Worm (Caenorhabditis elegans) whole organism, young adult: ENCODE results near the gene srd-43.

Experiments used
- B0019.2 ChIP-seq: fragments of 200-800 bp; sonication (Bioruptor generic); conservative IDR thresholded peaks from 2 replicates; pipeline ENCODE4 v1.3.6; 2022; ENCODE audit warnings: missing genetic modification reagents, missing genetic modification characterization, missing compliant biosample characterization
- B0336.3 ChIP-seq: fragments of 200-800 bp; sonication (Bioruptor generic); IDR thresholded peaks from 2 replicates; pipeline ENCODE4 v1.3.6; 2022; ENCODE audit warnings: missing genetic modification characterization, missing compliant biosample characterization
- C06A6.2 ChIP-seq: fragments of 200-800 bp; sonication (Bioruptor generic); conservative IDR thresholded peaks from 2 replicates; pipeline ENCODE4 v1.3.6; 2022; ENCODE audit warnings: missing genetic modification characterization, missing compliant biosample characterization
- F22D6.2 ChIP-seq: sonication (generic microtip); optimal IDR thresholded peaks from 2 replicates; lab custom pipeline; 2016; ENCODE audit warnings: mild to moderate bottlenecking, missing genetic modification characterization, missing compliant biosample characterization
- F39B2.1 ChIP-seq: fragments of 200-800 bp; sonication (Bioruptor generic); IDR thresholded peaks from 2 replicates; pipeline ENCODE4 v1.3.6; 2022; ENCODE audit warnings: missing genetic modification reagents, missing genetic modification characterization, missing compliant biosample characterization
- F52B5.7 ChIP-seq: sonication (generic microtip); optimal IDR thresholded peaks from 2 replicates; lab custom pipeline; 2016; ENCODE audit warnings: mild to moderate bottlenecking, missing genetic modification characterization, missing compliant biosample characterization
- F57A8.1 ChIP-seq: fragments of 200-800 bp; sonication (Bioruptor generic); optimal IDR thresholded peaks from 2 replicates; lab custom pipeline; 2018; ENCODE audit warnings: mild to moderate bottlenecking, missing genetic modification characterization, moderate library complexity, missing compliant biosample characterization
- K11D2.4 ChIP-seq: fragments of 200-800 bp; sonication (Bioruptor generic); IDR thresholded peaks from 2 replicates; pipeline ENCODE4 v1.3.6; 2022; ENCODE audit warnings: missing genetic modification reagents, missing genetic modification characterization, missing compliant biosample characterization
- K12H6.12 ChIP-seq: fragments of 200-800 bp; sonication (Bioruptor generic); optimal IDR thresholded peaks from 2 replicates; lab custom pipeline; 2018; ENCODE audit warnings: mild to moderate bottlenecking, missing genetic modification characterization, missing compliant biosample characterization
- T26A5.8 ChIP-seq: sonication (generic microtip); optimal IDR thresholded peaks from 2 replicates; lab custom pipeline; 2016; ENCODE audit warnings: missing genetic modification characterization, missing compliant biosample characterization
- Y56A3A.18 ChIP-seq: fragments of 200-800 bp; sonication (Bioruptor generic); IDR thresholded peaks from 2 replicates; pipeline ENCODE4 v1.3.6; 2022; ENCODE audit warnings: missing genetic modification reagents, missing genetic modification characterization, missing compliant biosample characterization
- ZK185.1 ChIP-seq: sonication (generic microtip); optimal IDR thresholded peaks from 2 replicates; lab custom pipeline; 2016; ENCODE audit warnings: mild to moderate bottlenecking, missing genetic modification characterization, missing compliant biosample characterization; ENCODE audit not compliant: poor library complexity, severe bottlenecking
- ama-1 ChIP-seq, 3 experiments: fragments of 150-350 bp in 1 of 3; sonication (generic microtip) in 2 of 3; optimal IDR thresholded peaks; 2 replicates each; lab custom pipeline; 2014 to 2018; ENCODE audit warnings: missing biosample characterization in 2 of 3, missing genetic modification characterization in 2 of 3, missing genetic modification reagents in 2 of 3
- attf-6 ChIP-seq: fragments of 200-800 bp; sonication (Bioruptor generic); IDR thresholded peaks from 2 replicates; pipeline ENCODE4 v1.3.6; 2022; ENCODE audit warnings: missing genetic modification reagents, missing genetic modification characterization, missing compliant biosample characterization
- bed-1 ChIP-seq: fragments of 200-800 bp; sonication (Bioruptor generic); IDR thresholded peaks from 2 replicates; pipeline ENCODE4 v1.3.6; 2022; ENCODE audit warnings: missing genetic modification reagents, missing genetic modification characterization, missing compliant biosample characterization
- ccch-3 ChIP-seq: fragments of 200-800 bp; sonication (Bioruptor generic); optimal IDR thresholded peaks from 2 replicates; lab custom pipeline; 2018; ENCODE audit warnings: mild to moderate bottlenecking, missing genetic modification characterization, missing compliant biosample characterization
- cebp-1 ChIP-seq, 2 experiments: fragments of 200-800 bp in 1 of 2; sonication (Bioruptor generic) in 1 of 2; sonication (generic microtip) in 1 of 2; IDR thresholded peaks in 1 of 2; optimal IDR thresholded peaks in 1 of 2; 2 replicates each; pipeline versions ENCODE4 v1.3.6 to Lab custom; 2017 to 2022; ENCODE audit warnings: missing compliant biosample characterization in 2 of 2, missing genetic modification characterization in 2 of 2, mild to moderate bottlenecking in 1 of 2, missing genetic modification reagents in 1 of 2, moderate library complexity in 1 of 2
- cebp-2 ChIP-seq: fragments of 200-800 bp; sonication (Bioruptor generic); IDR thresholded peaks from 2 replicates; pipeline ENCODE4 v1.3.6; 2022; ENCODE audit warnings: missing genetic modification characterization, missing compliant biosample characterization
- ceh-27 ChIP-seq: fragments of 200-800 bp; sonication (Bioruptor generic); optimal IDR thresholded peaks from 2 replicates; lab custom pipeline; 2018; ENCODE audit warnings: mild to moderate bottlenecking, missing genetic modification characterization, moderate library complexity, missing compliant biosample characterization
- ceh-40 ChIP-seq: fragments of 200-800 bp; sonication (Bioruptor generic); IDR thresholded peaks from 2 replicates; pipeline ENCODE4 v1.3.6; 2022; ENCODE audit warnings: missing genetic modification characterization, missing compliant biosample characterization
- efl-1 ChIP-seq: fragments of 150-350 bp; optimal IDR thresholded peaks from 2 replicates; lab custom pipeline; 2014; ENCODE audit warnings: missing biosample characterization, missing genetic modification reagents, missing genetic modification characterization
- egl-18 ChIP-seq: fragments of 200-800 bp; sonication (Bioruptor generic); IDR thresholded peaks from 2 replicates; pipeline ENCODE4 v1.3.6; 2022; ENCODE audit warnings: missing genetic modification reagents, missing genetic modification characterization, missing compliant biosample characterization
- egrh-3 ChIP-seq: fragments of 200-800 bp; sonication (Bioruptor generic); IDR thresholded peaks from 2 replicates; pipeline ENCODE4 v1.3.6; 2022; ENCODE audit warnings: missing genetic modification reagents, missing genetic modification characterization, missing compliant biosample characterization
- hlh-26 ChIP-seq: fragments of 200-800 bp; sonication (Bioruptor generic); conservative IDR thresholded peaks from 2 replicates; pipeline ENCODE4 v1.3.6; 2022; ENCODE audit warnings: missing genetic modification reagents, missing genetic modification characterization, missing compliant biosample characterization
- hmg-20 ChIP-seq: fragments of 200-800 bp; sonication (Bioruptor generic); IDR thresholded peaks from 2 replicates; pipeline ENCODE4 v1.3.6; 2022; ENCODE audit warnings: missing genetic modification reagents, missing genetic modification characterization, missing compliant biosample characterization
- hrde-1 ChIP-seq: sonication (generic microtip); optimal IDR thresholded peaks from 2 replicates; lab custom pipeline; 2016; ENCODE audit warnings: missing genetic modification characterization, mild to moderate bottlenecking, missing compliant biosample characterization, moderate library complexity, missing genotype, missing genetic modification reagents, borderline replicate concordance
- lag-1 ChIP-seq: fragments of 200-800 bp; sonication (Bioruptor generic); IDR thresholded peaks from 2 replicates; pipeline ENCODE4 v1.3.6; 2022; ENCODE audit warnings: missing genetic modification reagents, missing genetic modification characterization, missing compliant biosample characterization
- lin-54 ChIP-seq: fragments of 200-800 bp; sonication (Bioruptor generic); optimal IDR thresholded peaks from 2 replicates; lab custom pipeline; 2018; ENCODE audit warnings: mild to moderate bottlenecking, missing genetic modification characterization, missing compliant biosample characterization
- lir-1 ChIP-seq: fragments of 200-800 bp; sonication (Bioruptor generic); conservative IDR thresholded peaks from 2 replicates; pipeline ENCODE4 v1.3.6; 2022; ENCODE audit warnings: missing genetic modification reagents, missing genetic modification characterization, missing compliant biosample characterization
- madf-10 ChIP-seq: sonication (generic microtip); optimal IDR thresholded peaks from 2 replicates; lab custom pipeline; 2016; ENCODE audit warnings: mild to moderate bottlenecking, missing genetic modification characterization, missing compliant biosample characterization
- madf-3 ChIP-seq: fragments of 200-800 bp; sonication (Bioruptor generic); IDR thresholded peaks from 2 replicates; pipeline ENCODE4 v1.3.6; 2022; ENCODE audit warnings: missing genetic modification reagents, missing genetic modification characterization, missing compliant biosample characterization
- mcd-1 ChIP-seq: fragments of 200-800 bp; sonication (Bioruptor generic); IDR thresholded peaks from 2 replicates; pipeline ENCODE4 v1.3.6; 2022; ENCODE audit warnings: missing genetic modification reagents, missing genetic modification characterization, missing compliant biosample characterization
- mel-28 ChIP-seq: sonication (generic microtip); optimal IDR thresholded peaks from 2 replicates; lab custom pipeline; 2016; ENCODE audit warnings: borderline replicate concordance, mild to moderate bottlenecking, missing genetic modification characterization, missing compliant biosample characterization
- nhr-179 ChIP-seq: sonication (generic microtip); optimal IDR thresholded peaks from 2 replicates; lab custom pipeline; 2016; ENCODE audit warnings: mild to moderate bottlenecking, missing genetic modification characterization, missing compliant biosample characterization
- nhr-27 ChIP-seq: fragments of 200-800 bp; sonication (Bioruptor generic); optimal IDR thresholded peaks from 2 replicates; lab custom pipeline; 2018; ENCODE audit warnings: mild to moderate bottlenecking, missing genetic modification characterization, moderate library complexity, missing compliant biosample characterization
- nhr-90 ChIP-seq: sonication (generic microtip); optimal IDR thresholded peaks from 2 replicates; lab custom pipeline; 2016; ENCODE audit warnings: missing genotype, mild to moderate bottlenecking, missing genetic modification characterization, missing compliant biosample characterization
- rcor-1 ChIP-seq: fragments of 200-800 bp; sonication (Bioruptor generic); IDR thresholded peaks from 2 replicates; pipeline ENCODE4 v1.3.6; 2022; ENCODE audit warnings: missing genetic modification reagents, missing genetic modification characterization, missing compliant biosample characterization
- rpc-1 ChIP-seq, 2 experiments: fragments of 150-350 bp in 1 of 2; sonication (generic microtip) in 1 of 2; optimal IDR thresholded peaks; 2 replicates each; lab custom pipeline; 2014 to 2018; ENCODE audit warnings: missing biosample characterization in 1 of 2, missing genetic modification characterization in 1 of 2, missing genetic modification reagents in 1 of 2, missing genotype in 1 of 2
- sea-2 ChIP-seq: fragments of 200-800 bp; sonication (Bioruptor generic); IDR thresholded peaks from 2 replicates; pipeline ENCODE4 v1.3.6; 2022; ENCODE audit warnings: missing genetic modification characterization, missing compliant biosample characterization
- snpc-1.1 ChIP-seq: sonication (generic microtip); optimal IDR thresholded peaks from 2 replicates; lab custom pipeline; 2017; ENCODE audit warnings: missing genetic modification characterization, mild to moderate bottlenecking, missing compliant biosample characterization, antibody characterized with exemption, moderate library complexity, missing genotype, missing genetic modification reagents; ENCODE audit not compliant: insufficient read depth
- snpc-1.3 ChIP-seq: sonication (generic microtip); optimal IDR thresholded peaks from 2 replicates; lab custom pipeline; 2017; ENCODE audit warnings: missing genetic modification characterization, mild to moderate bottlenecking, missing compliant biosample characterization, antibody characterized with exemption, moderate library complexity, missing genotype, missing genetic modification reagents; ENCODE audit not compliant: insufficient read depth
- snpc-3.4 ChIP-seq: sonication (generic microtip); optimal IDR thresholded peaks from 2 replicates; lab custom pipeline; 2017; ENCODE audit warnings: missing genetic modification characterization, mild to moderate bottlenecking, missing compliant biosample characterization, antibody characterized with exemption, moderate library complexity, missing genotype, missing genetic modification reagents
- tbp1 ChIP-seq: fragments of 200-800 bp; sonication (Bioruptor generic); optimal IDR thresholded peaks from 2 replicates; lab custom pipeline; 2018; ENCODE audit warnings: mild to moderate bottlenecking, missing genetic modification characterization, missing compliant biosample characterization
- xnd-1 ChIP-seq: sonication (generic microtip); optimal IDR thresholded peaks from 2 replicates; lab custom pipeline; 2016; ENCODE audit warnings: missing genotype, missing genetic modification reagents, missing genetic modification characterization, missing compliant biosample characterization
- zfh-2 ChIP-seq: fragments of 200-800 bp; sonication (Bioruptor generic); conservative IDR thresholded peaks from 2 replicates; pipeline ENCODE4 v1.3.6; 2022; ENCODE audit warnings: missing genetic modification reagents, missing genetic modification characterization, missing compliant biosample characterization
- ztf-22 ChIP-seq: fragments of 200-800 bp; sonication (Bioruptor generic); optimal IDR thresholded peaks from 2 replicates; lab custom pipeline; 2018; ENCODE audit warnings: mild to moderate bottlenecking, missing genetic modification characterization, moderate library complexity, missing compliant biosample characterization
- ztf-25 ChIP-seq: fragments of 200-800 bp; sonication (Bioruptor generic); IDR thresholded peaks from 2 replicates; pipeline ENCODE4 v1.3.6; 2022; ENCODE audit warnings: missing genetic modification reagents, missing genetic modification characterization, missing compliant biosample characterization

The srd-43 gene

DNA sequence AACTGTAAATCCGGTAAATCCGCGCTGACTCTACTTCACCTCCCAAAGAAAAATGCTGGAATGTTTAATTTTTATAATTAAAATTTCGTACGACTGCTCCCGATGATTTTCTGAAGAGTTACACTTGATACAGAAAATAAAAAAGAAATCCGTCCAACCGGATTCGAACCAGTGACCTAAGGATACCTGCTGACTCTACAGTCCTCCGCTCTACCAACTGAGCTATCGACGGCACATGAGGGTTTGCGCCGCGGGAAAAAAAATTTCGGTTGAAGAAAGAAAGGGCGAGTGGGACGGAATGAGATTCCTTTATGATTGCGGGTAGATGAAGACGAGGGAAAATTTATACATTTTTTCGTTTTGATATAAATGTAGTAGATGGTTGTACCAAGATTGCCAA lies 21.0 kb downstream of the srd-43 start (continued):
- TF ChIP-seq hlh-26, result no peak
- TF ChIP-seq tbp1 (GFP tag; lab: Kevin White, UChicago), result peak; percentile 87
- TF ChIP-seq cebp-1 (GFP tag; IDR thresholded peaks at IDR 0.05; lab: Robert Waterston, UW), result peak; percentile 26; the same call in 1 of the 2 replicates
- TF ChIP-seq cebp-1 (tag; optimal IDR thresholded peaks at IDR 0.05; lab: Kevin White, UChicago), result no peak
- no peak for TF ChIP-seq snpc-1.1 (tag; lab: Kevin White, UChicago)
- TF ChIP-seq ztf-22, result no peak
- peak; percentile 45 for TF ChIP-seq snpc-1.3 (tag; lab: Kevin White, UChicago)
- TF ChIP-seq lir-1 (GFP tag; lab: Robert Waterston, UW), result no peak
- peak; percentile 16 for TF ChIP-seq nhr-179
- TF ChIP-seq F52B5.7 (tag; lab: Kevin White, UChicago), result no peak
- TF ChIP-seq sea-2 (GFP tag; lab: Robert Waterston, UW), result no peak
- no peak for TF ChIP-seq egl-18 (GFP tag; lab: Robert Waterston, UW)
- no peak for TF ChIP-seq ama-1 (optimal IDR thresholded peaks at IDR 0.05; lab: Kevin White, UChicago)
- peak in 1 of 2 experiments; percentile 14 for TF ChIP-seq ama-1 (GFP tag; optimal IDR thresholded peaks at IDR 0.05; lab: Kevin White, UChicago)
- TF ChIP-seq egrh-3 (GFP tag; lab: Robert Waterston, UW), result no peak
- TF ChIP-seq T26A5.8 (tag; lab: Kevin White, UChicago), result no peak
- TF ChIP-seq hrde-1 (tag; lab: Kevin White, UChicago), result peak; percentile 3
- TF ChIP-seq bed-1 (GFP tag; lab: Robert Waterston, UW), result no peak
- TF ChIP-seq madf-10 (tag; lab: Kevin White, UChicago), result no peak
- no peak for TF ChIP-seq ceh-40
- peak; percentile 65 for TF ChIP-seq attf-6
- TF ChIP-seq B0336.3 (GFP tag; lab: Robert Waterston, UW), result no peak
- no peak for TF ChIP-seq mcd-1 (GFP tag; lab: Robert Waterston, UW)
- no peak for TF ChIP-seq madf-3 (GFP tag; lab: Robert Waterston, UW)
- no peak for TF ChIP-seq zfh-2 (GFP tag; lab: Robert Waterston, UW)
- TF ChIP-seq rcor-1 (GFP tag; lab: Robert Waterston, UW), result no peak
- no peak for TF ChIP-seq B0019.2 (GFP tag; lab: Robert Waterston, UW)
- no peak for TF ChIP-seq efl-1 (GFP tag; lab: Kevin White, UChicago)
- peak; percentile 22 for TF ChIP-seq ZK185.1
- no peak for TF ChIP-seq ceh-27 (GFP tag; lab: Kevin White, UChicago)
- TF ChIP-seq ccch-3 (GFP tag; lab: Kevin White, UChicago), result no peak
- TF ChIP-seq F22D6.2 (tag; lab: Kevin White, UChicago), result no peak
- TF ChIP-seq ztf-25, result 0 out of 2 replicates have a peak, but pooled peaks have one; percentile 73
- no peak for TF ChIP-seq K11D2.4 (GFP tag; lab: Robert Waterston, UW)
- TF ChIP-seq mel-28 (tag; lab: Kevin White, UChicago), result no peak
- TF ChIP-seq hmg-20, result no peak
- peak; percentile 50 for TF ChIP-seq snpc-3.4 (tag; lab: Kevin White, UChicago)
- peak; percentile 65 for TF ChIP-seq nhr-90 (tag; lab: Kevin White, UChicago)
- TF ChIP-seq nhr-27 (tag; lab: Kevin White, UChicago), result no peak
- TF ChIP-seq K12H6.12 (tag; lab: Kevin White, UChicago), result no peak
- no peak for TF ChIP-seq F57A8.1 (GFP tag; lab: Kevin White, UChicago)
- no peak for TF ChIP-seq lag-1 (GFP tag; lab: Robert Waterston, UW)
- no peak for TF ChIP-seq F39B2.1 (GFP tag; lab: Robert Waterston, UW)
- TF ChIP-seq lin-54, result no peak
- no peak for TF ChIP-seq cebp-2 (GFP tag; lab: Robert Waterston, UW)
- TF ChIP-seq C06A6.2 (GFP tag; lab: Robert Waterston, UW), result no peak
- no peak for TF ChIP-seq xnd-1 (tag; lab: Kevin White, UChicago)
- TF ChIP-seq Y56A3A.18, result 0 out of 2 replicates have a peak, but pooled peaks have one; percentile 35
- TF ChIP-seq rpc-1 (optimal IDR thresholded peaks at IDR 0.05; lab: Kevin White, UChicago), result peak; percentile 75
- peak; percentile 90 for TF ChIP-seq rpc-1 (tag; optimal IDR thresholded peaks at IDR 0.05; lab: Kevin White, UChicago)
